Worm (Caenorhabditis elegans) whole organism, L1 larva: ENCODE measurements around the gene D1022.4.
A peak's percentile ranks its signal among the peaks of the same experiment; 100 is the strongest.

Source experiments
- C04F5.9 ChIP-seq: sonication (generic microtip); optimal IDR thresholded peaks from 2 replicates; lab custom pipeline; 2016; ENCODE audit warnings: missing genetic modification characterization, missing compliant biosample characterization
- C16A3.4 ChIP-seq: fragments of 150-350 bp; optimal IDR thresholded peaks from 2 replicates; lab custom pipeline; 2014; ENCODE audit warnings: missing biosample characterization, missing genetic modification characterization
- C34B4.2 ChIP-seq: sonication (generic microtip); optimal IDR thresholded peaks from 2 replicates; lab custom pipeline; 2017; ENCODE audit warnings: mild to moderate bottlenecking, missing genetic modification characterization, missing compliant biosample characterization
- Y116A8C.19 ChIP-seq: sonication (generic microtip); optimal IDR thresholded peaks from 2 replicates; lab custom pipeline; 2016; ENCODE audit warnings: missing compliant biosample characterization, missing genetic modification characterization, borderline replicate concordance
- aha-1 ChIP-seq: fragments of 150-350 bp; optimal IDR thresholded peaks from 2 replicates; lab custom pipeline; 2014; ENCODE audit warnings: missing biosample characterization, missing genetic modification characterization
- alr-1 ChIP-seq: fragments of 200-800 bp; sonication (Bioruptor generic); optimal IDR thresholded peaks from 2 replicates; lab custom pipeline; 2018; ENCODE audit warnings: borderline replicate concordance, mild to moderate bottlenecking, missing genetic modification characterization, missing compliant biosample characterization
- aly-2 ChIP-seq: fragments of 150-350 bp; optimal IDR thresholded peaks from 2 replicates; lab custom pipeline; 2014; ENCODE audit warnings: missing biosample characterization, missing genetic modification characterization
- ceh-63 ChIP-seq: fragments of 200-800 bp; sonication (Bioruptor generic); optimal IDR thresholded peaks from 2 replicates; lab custom pipeline; 2018; ENCODE audit warnings: mild to moderate bottlenecking, missing genetic modification characterization, missing compliant biosample characterization
- ceh-8 ChIP-seq: fragments of 200-800 bp; sonication (Bioruptor generic); optimal IDR thresholded peaks from 2 replicates; lab custom pipeline; 2018; ENCODE audit warnings: mild to moderate bottlenecking, missing genetic modification characterization, moderate library complexity, missing compliant biosample characterization
- ceh-82 ChIP-seq, 3 experiments: fragments of 150-350 bp in 1 of 3; sonication (generic microtip) in 2 of 3; optimal IDR thresholded peaks; 2 replicates each; lab custom pipeline; 2014 to 2017; ENCODE audit warnings: missing biosample characterization in 3 of 3, missing genetic modification characterization in 3 of 3
- ceh-88 ChIP-seq: fragments of 200-800 bp; sonication (Bioruptor generic); IDR thresholded peaks from 2 replicates; pipeline ENCODE4 v1.3.6; 2022; ENCODE audit warnings: missing genetic modification characterization, missing compliant biosample characterization
- ces-1 ChIP-seq: fragments of 150-350 bp; optimal IDR thresholded peaks from 2 replicates; lab custom pipeline; 2014; ENCODE audit warnings: missing biosample characterization, missing genetic modification reagents, missing genetic modification characterization
- dsc-1 ChIP-seq: sonication (generic microtip); optimal IDR thresholded peaks from 2 replicates; lab custom pipeline; 2016; ENCODE audit warnings: mild to moderate bottlenecking, missing genetic modification characterization, missing compliant biosample characterization
- egl-13 ChIP-seq: sonication (generic microtip); optimal IDR thresholded peaks from 2 replicates; lab custom pipeline; 2016; ENCODE audit warnings: missing genotype, missing genetic modification reagents, missing genetic modification characterization, missing compliant biosample characterization
- elt-2 ChIP-seq: sonication (generic microtip); optimal IDR thresholded peaks from 2 replicates; lab custom pipeline; 2016; ENCODE audit warnings: missing genetic modification characterization, mild to moderate bottlenecking, inconsistent platforms, missing compliant biosample characterization, missing genetic modification reagents
- elt-3 ChIP-seq, 6 experiments: fragments of 150-350 bp in 1 of 6; sonication (generic microtip); optimal IDR thresholded peaks; 2 replicates each; lab custom pipeline; 2017 to 2018; ENCODE audit warnings: missing biosample characterization in 6 of 6, missing genetic modification characterization in 6 of 6, inconsistent platforms in 1 of 6
- ets-5 ChIP-seq: fragments of 200-800 bp; sonication (Bioruptor generic); IDR thresholded peaks from 2 replicates; pipeline ENCODE4 v1.3.6; 2022; ENCODE audit warnings: missing genetic modification characterization, missing compliant biosample characterization
- fkh-10 ChIP-seq: sonication (generic microtip); optimal IDR thresholded peaks from 2 replicates; lab custom pipeline; 2017; ENCODE audit warnings: missing biosample characterization, missing genetic modification reagents, missing genetic modification characterization
- fkh-4 ChIP-seq: sonication (generic microtip); optimal IDR thresholded peaks from 2 replicates; lab custom pipeline; 2016; ENCODE audit warnings: missing compliant biosample characterization, missing genetic modification characterization, borderline replicate concordance
- fkh-8 ChIP-seq: sonication (generic microtip); optimal IDR thresholded peaks from 2 replicates; lab custom pipeline; 2016; ENCODE audit warnings: mild to moderate bottlenecking, missing genetic modification characterization, missing compliant biosample characterization
- fos-1 ChIP-seq: fragments of 150-350 bp; optimal IDR thresholded peaks from 2 replicates; lab custom pipeline; 2014; ENCODE audit warnings: missing biosample characterization, missing genetic modification characterization
- grh-1 ChIP-seq: fragments of 200-800 bp; sonication (Bioruptor generic); IDR thresholded peaks from 2 replicates; pipeline ENCODE4 v1.3.6; 2022; ENCODE audit warnings: missing genetic modification reagents, missing genetic modification characterization, missing compliant biosample characterization
- hlh-17 ChIP-seq: fragments of 200-800 bp; sonication (Bioruptor generic); optimal IDR thresholded peaks from 2 replicates; lab custom pipeline; 2018; ENCODE audit warnings: missing genetic modification characterization, mild to moderate bottlenecking, missing compliant biosample characterization, moderate library complexity, borderline replicate concordance
- hlh-4 ChIP-seq: sonication (generic microtip); optimal IDR thresholded peaks from 2 replicates; lab custom pipeline; 2016; ENCODE audit warnings: mild to moderate bottlenecking, missing genetic modification characterization, missing compliant biosample characterization
- lin-15B ChIP-seq: fragments of 150-350 bp; sonication (generic microtip); optimal IDR thresholded peaks from 3 replicates; lab custom pipeline; 2014; ENCODE audit warnings: missing biosample characterization, missing genetic modification characterization
- lin-39 ChIP-seq: fragments of 150-350 bp; optimal IDR thresholded peaks from 2 replicates; lab custom pipeline; 2014; ENCODE audit warnings: missing biosample characterization, missing genetic modification reagents, missing genetic modification characterization
- lsy-2 ChIP-seq, 2 experiments: fragments of 150-350 bp; optimal IDR thresholded peaks; 2 replicates each; lab custom pipeline; 2014; ENCODE audit warnings: missing biosample characterization in 2 of 2, missing genetic modification characterization in 2 of 2
- mef-2 ChIP-seq: fragments of 150-350 bp; optimal IDR thresholded peaks from 2 replicates; lab custom pipeline; 2014; ENCODE audit warnings: missing biosample characterization, missing genetic modification characterization
- mep-1 ChIP-seq: fragments of 150-350 bp; optimal IDR thresholded peaks from 2 replicates; lab custom pipeline; 2014; ENCODE audit warnings: missing biosample characterization, missing genetic modification characterization
- nhr-11 ChIP-seq: fragments of 150-350 bp; optimal IDR thresholded peaks from 2 replicates; lab custom pipeline; 2014; ENCODE audit warnings: missing biosample characterization, missing genetic modification characterization
- nhr-12 ChIP-seq: sonication (generic microtip); optimal IDR thresholded peaks from 2 replicates; lab custom pipeline; 2017; ENCODE audit warnings: missing biosample characterization, missing genetic modification characterization
- nhr-19 ChIP-seq: fragments of 200-800 bp; sonication (Bioruptor generic); conservative IDR thresholded peaks from 2 replicates; pipeline ENCODE4 v1.3.6; 2022; ENCODE audit warnings: missing genetic modification characterization, missing compliant biosample characterization
- nhr-237 ChIP-seq: fragments of 150-350 bp; optimal IDR thresholded peaks from 2 replicates; lab custom pipeline; 2014; ENCODE audit warnings: missing biosample characterization, missing genetic modification characterization
- nhr-77 ChIP-seq: fragments of 150-350 bp; optimal IDR thresholded peaks from 2 replicates; lab custom pipeline; 2014; ENCODE audit warnings: missing biosample characterization, missing genetic modification characterization
- nhr-90 ChIP-seq: sonication (generic microtip); optimal IDR thresholded peaks from 2 replicates; lab custom pipeline; 2016; ENCODE audit warnings: mild to moderate bottlenecking, missing genetic modification characterization, missing compliant biosample characterization; ENCODE audit not compliant: poor library complexity
- pag-3 ChIP-seq: sonication (generic microtip); optimal IDR thresholded peaks from 2 replicates; lab custom pipeline; 2017; ENCODE audit warnings: missing genetic modification characterization, mild to moderate bottlenecking, missing compliant biosample characterization, antibody characterized with exemption, borderline replicate concordance; ENCODE audit not compliant: insufficient read depth
- pax-3 ChIP-seq: fragments of 200-800 bp; sonication (Bioruptor generic); optimal IDR thresholded peaks from 2 replicates; lab custom pipeline; 2018; ENCODE audit warnings: mild to moderate bottlenecking, missing genetic modification characterization, moderate library complexity, missing compliant biosample characterization
- rnt-1 ChIP-seq: sonication (generic microtip); optimal IDR thresholded peaks from 2 replicates; lab custom pipeline; 2016; ENCODE audit warnings: mild to moderate bottlenecking, missing genetic modification characterization, moderate library complexity, missing compliant biosample characterization
- skn-1 ChIP-seq: fragments of 150-350 bp; optimal IDR thresholded peaks from 2 replicates; lab custom pipeline; 2014; ENCODE audit warnings: missing biosample characterization, missing genetic modification characterization
- snpc-4 ChIP-seq: fragments of 150-350 bp; optimal IDR thresholded peaks from 2 replicates; lab custom pipeline; 2014; ENCODE audit warnings: missing biosample characterization, missing genetic modification characterization
- snu-23 ChIP-seq: sonication (generic microtip); optimal IDR thresholded peaks from 2 replicates; lab custom pipeline; 2016; ENCODE audit warnings: missing genetic modification characterization, missing compliant biosample characterization
- sox-4 ChIP-seq: sonication (generic microtip); optimal IDR thresholded peaks from 2 replicates; lab custom pipeline; 2016; ENCODE audit warnings: missing genetic modification characterization, missing compliant biosample characterization
- sptf-1 ChIP-seq: fragments of 150-350 bp; optimal IDR thresholded peaks from 2 replicates; lab custom pipeline; 2014; ENCODE audit warnings: missing biosample characterization, missing genetic modification characterization
- sup-37 ChIP-seq: fragments of 200-800 bp; sonication (Bioruptor generic); optimal IDR thresholded peaks from 2 replicates; lab custom pipeline; 2018; ENCODE audit warnings: mild to moderate bottlenecking, missing genetic modification characterization, missing compliant biosample characterization
- swsn-7 ChIP-seq: sonication (generic microtip); optimal IDR thresholded peaks from 2 replicates; lab custom pipeline; 2016; ENCODE audit warnings: missing genetic modification characterization, missing compliant biosample characterization
- tlp-1 ChIP-seq: fragments of 150-350 bp; optimal IDR thresholded peaks from 2 replicates; lab custom pipeline; 2014; ENCODE audit warnings: missing biosample characterization, missing genetic modification characterization
- unc-62 ChIP-seq: fragments of 150-350 bp; optimal IDR thresholded peaks from 2 replicates; lab custom pipeline; 2014; ENCODE audit warnings: missing biosample characterization, missing genetic modification reagents, missing genetic modification characterization
- unc-86 ChIP-seq: sonication (generic microtip); optimal IDR thresholded peaks from 2 replicates; lab custom pipeline; 2016; ENCODE audit warnings: missing genetic modification characterization, missing compliant biosample characterization
- vab-15 ChIP-seq: sonication (generic microtip); optimal IDR thresholded peaks from 2 replicates; lab custom pipeline; 2017; ENCODE audit warnings: missing genotype, mild to moderate bottlenecking, missing genetic modification characterization, missing compliant biosample characterization
- zag-1 ChIP-seq: fragments of 150-350 bp; optimal IDR thresholded peaks from 2 replicates; lab custom pipeline; 2014; ENCODE audit warnings: missing biosample characterization, missing genetic modification characterization
- zip-4 ChIP-seq: fragments of 200-800 bp; sonication (Bioruptor generic); optimal IDR thresholded peaks from 2 replicates; lab custom pipeline; 2018; ENCODE audit warnings: mild to moderate bottlenecking, missing genetic modification characterization, moderate library complexity, missing compliant biosample characterization

The D1022.4 gene

ce11 chrII:7478487-7479234, 21.6 kb upstream of the D1022.4 start, which contains the start of the genes aka-1 and ubc-6 (continued):
- peak in 1 of 6 experiments; percentile 45 for TF ChIP-seq elt-3 (tag; optimal IDR thresholded peaks at IDR 0.05; lab: Kevin White, UChicago)
- TF ChIP-seq unc-62 (GFP tag; lab: Kevin White, UChicago): no peak
- TF ChIP-seq ceh-88 (GFP tag; lab: Robert Waterston, UW): peak; percentile 72
- TF ChIP-seq dsc-1 (tag; lab: Kevin White, UChicago): peak; percentile 66
- peak; percentile 35 for TF ChIP-seq C04F5.9
- TF ChIP-seq nhr-237 (tag; lab: Kevin White, UChicago): no peak
- peak; percentile 80 to 84 for TF ChIP-seq lsy-2 (tag; optimal IDR thresholded peaks at IDR 0.05; lab: Kevin White, UChicago)
- peak; percentile 59 for TF ChIP-seq ceh-8
- TF ChIP-seq aha-1 (tag; lab: Kevin White, UChicago): no peak
- no peak for TF ChIP-seq tlp-1
- peak; percentile 91 for TF ChIP-seq nhr-90
- TF ChIP-seq zip-4 (GFP tag; lab: Kevin White, UChicago): peak; percentile 50
- TF ChIP-seq zag-1 (tag; lab: Kevin White, UChicago): no peak
- TF ChIP-seq snpc-4 (tag; lab: Kevin White, UChicago): peak; percentile 42
- peak; percentile 79 for TF ChIP-seq swsn-7 (tag; lab: Kevin White, UChicago)
- no peak for TF ChIP-seq nhr-12 (tag; lab: Kevin White, UChicago)
- TF ChIP-seq sptf-1 (tag; lab: Kevin White, UChicago): no peak
- TF ChIP-seq mep-1 (tag; lab: Kevin White, UChicago): peak; percentile 80
- no peak for TF ChIP-seq ets-5 (GFP tag; lab: Robert Waterston, UW)
- TF ChIP-seq alr-1 (tag; lab: Kevin White, UChicago): no peak
- no peak for TF ChIP-seq pag-3 (tag; lab: Kevin White, UChicago)
- peak; percentile 57 for TF ChIP-seq elt-2 (tag; lab: Kevin White, UChicago)
- peak; percentile 68 for TF ChIP-seq egl-13
- TF ChIP-seq C34B4.2 (tag; lab: Kevin White, UChicago): no peak
- peak; percentile 82 for TF ChIP-seq unc-86 (tag; lab: Kevin White, UChicago)
- peak; percentile 89 for TF ChIP-seq snu-23 (GFP tag; lab: Kevin White, UChicago)
- peak; percentile 61 for TF ChIP-seq lin-15B (tag; lab: Kevin White, UChicago)
- peak; percentile 48 for TF ChIP-seq skn-1 (tag; lab: Kevin White, UChicago)
- TF ChIP-seq mef-2 (tag; lab: Kevin White, UChicago): no peak
- TF ChIP-seq ceh-82 (tag; optimal IDR thresholded peaks at IDR 0.05; lab: Kevin White, UChicago): peak; percentile 46 to 85 (median 68)
- TF ChIP-seq C16A3.4: peak; percentile 78
- TF ChIP-seq ces-1 (GFP tag; lab: Kevin White, UChicago): no peak
- no peak for TF ChIP-seq Y116A8C.19 (tag; lab: Kevin White, UChicago)
- TF ChIP-seq ceh-63 (GFP tag; lab: Kevin White, UChicago): no peak
- TF ChIP-seq rnt-1: peak; percentile 83
- TF ChIP-seq fkh-10 (GFP tag; lab: Kevin White, UChicago): peak; percentile 58
- peak; percentile 42 for TF ChIP-seq fos-1 (tag; lab: Kevin White, UChicago)
- TF ChIP-seq lin-39 (tag; lab: Kevin White, UChicago): no peak
- no peak for TF ChIP-seq fkh-4
- TF ChIP-seq grh-1 (GFP tag; lab: Robert Waterston, UW): peak; percentile 90
- no peak for TF ChIP-seq vab-15 (tag; lab: Kevin White, UChicago)
- no peak for TF ChIP-seq aly-2 (tag; lab: Kevin White, UChicago)
- TF ChIP-seq hlh-4: no peak
- TF ChIP-seq pax-3: peak; percentile 79
- TF ChIP-seq sox-4: peak; percentile 57
- TF ChIP-seq nhr-19 (GFP tag; lab: Robert Waterston, UW): peak; percentile 92
- peak; percentile 17 for TF ChIP-seq nhr-11 (tag; lab: Kevin White, UChicago)
- TF ChIP-seq hlh-17: no peak
- peak; percentile 78 for TF ChIP-seq fkh-8
- TF ChIP-seq nhr-77 (tag; lab: Kevin White, UChicago): peak; percentile 82
- TF ChIP-seq sup-37 (GFP tag; lab: Kevin White, UChicago): no peak
